Worm (Caenorhabditis elegans) whole organism, dauer: ENCODE data around the gene C53B7.2.

ENCODE experiments used
- unc-62 ChIP-seq: sonication (generic microtip); optimal IDR thresholded peaks from 2 replicates; lab custom pipeline; 2017; ENCODE audit warnings: missing biosample characterization, missing genetic modification reagents, missing genetic modification characterization

Gene C53B7.2

DNA sequence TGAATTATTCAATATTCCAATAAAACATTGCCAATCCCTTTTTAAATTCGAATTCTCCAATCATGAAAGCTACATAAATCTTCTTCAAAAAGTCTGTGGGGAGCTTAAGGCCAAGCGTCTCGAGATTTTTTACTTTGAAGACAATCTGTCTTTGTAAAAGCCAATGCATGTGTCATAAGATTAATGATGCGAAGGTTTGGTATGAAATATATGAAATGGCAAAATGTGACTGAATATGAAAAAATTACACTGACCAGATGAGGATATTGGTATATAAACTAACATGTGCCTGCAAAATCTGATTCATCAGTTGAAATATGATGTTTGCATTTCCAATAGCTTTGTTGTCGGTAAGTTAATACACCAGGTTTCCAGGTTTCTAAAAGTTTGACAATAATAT lies at the start of gene C53B7.2:
Gene C53B7.2 (plus strand): TSS at position 301 of the 400 bp plus-strand sequence.
- no peak for TF ChIP-seq unc-62

- no peak for TF ChIP-seq unc-62
These were observed 46.3 kb upstream of the C53B7.2 start, which contains the start of gene M03A8.3 for ce11 chrX:6799776-6800175. M03A8.3 (plus strand) TSS chrX:6800053.

- TF ChIP-seq unc-62: no peak
These were observed 44.5 kb upstream of the C53B7.2 start for ce11 chrX:6801546-6801945.

- TF ChIP-seq unc-62: no peak
These were observed 41.6 kb upstream of the C53B7.2 start for ce11 chrX:6804405-6804804.

- TF ChIP-seq unc-62: no peak
These were observed 41.2 kb upstream of the C53B7.2 start for ce11 chrX:6804857-6805256.

DNA sequence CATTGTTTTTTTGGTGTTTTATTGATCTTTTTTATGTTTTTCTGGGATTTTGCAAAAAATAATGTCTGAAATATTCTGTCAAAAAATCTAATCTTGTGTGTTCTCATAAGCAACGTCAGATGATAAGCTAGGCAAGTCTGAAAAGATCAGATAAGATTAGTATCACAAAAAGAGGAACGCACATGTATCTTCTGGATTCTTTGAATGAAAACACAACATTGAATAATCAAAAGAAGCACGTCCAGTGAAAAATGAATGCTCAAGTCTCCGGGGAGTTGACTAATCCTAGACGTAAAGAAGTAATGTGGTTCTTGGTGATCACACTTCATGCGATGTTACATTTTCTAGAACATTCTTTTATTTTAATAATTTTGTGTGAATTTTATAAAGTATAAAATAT lies 40.6 kb upstream of the C53B7.2 start:
- no peak for TF ChIP-seq unc-62

ce11 chrX:6806463-6806862 lies 39.6 kb upstream of the C53B7.2 start, which contains the start of gene atg-2:
atg-2 (plus strand) TSS chrX:6806763.
- TF ChIP-seq unc-62: no peak

DNA sequence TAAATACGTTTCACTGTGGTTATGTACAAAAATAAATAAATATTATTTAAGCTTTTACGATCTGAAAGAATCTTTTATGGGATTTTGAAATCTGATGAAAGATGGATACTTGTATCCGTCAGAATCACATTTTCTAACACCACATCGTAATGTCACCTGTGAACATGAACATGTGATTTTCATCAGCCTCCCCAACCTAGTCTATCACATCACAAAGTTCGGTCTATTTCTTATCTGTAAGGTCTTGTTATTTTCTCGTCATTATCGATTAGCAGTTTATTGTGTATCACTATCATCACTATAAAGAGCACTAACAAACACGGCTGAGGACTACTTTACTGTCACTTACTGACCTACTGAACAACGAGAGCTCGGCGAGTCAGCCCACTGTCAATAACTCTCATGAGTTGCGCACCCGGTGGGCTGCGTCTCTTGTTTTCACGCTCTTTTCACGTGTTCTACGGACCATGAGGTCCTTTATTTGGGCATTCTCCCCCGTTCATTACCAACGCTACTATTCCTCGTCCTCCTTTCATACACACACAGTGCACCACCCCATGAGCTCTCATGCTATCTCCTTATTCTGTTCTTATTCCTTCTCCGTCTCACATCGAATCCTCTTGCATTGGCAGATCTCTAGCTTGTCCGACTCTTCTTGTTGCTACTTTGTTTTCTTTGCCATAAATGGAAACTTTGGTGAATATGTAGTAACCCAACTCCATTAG lies 38.7 kb upstream of the C53B7.2 start:
- TF ChIP-seq unc-62: no peak

DNA sequence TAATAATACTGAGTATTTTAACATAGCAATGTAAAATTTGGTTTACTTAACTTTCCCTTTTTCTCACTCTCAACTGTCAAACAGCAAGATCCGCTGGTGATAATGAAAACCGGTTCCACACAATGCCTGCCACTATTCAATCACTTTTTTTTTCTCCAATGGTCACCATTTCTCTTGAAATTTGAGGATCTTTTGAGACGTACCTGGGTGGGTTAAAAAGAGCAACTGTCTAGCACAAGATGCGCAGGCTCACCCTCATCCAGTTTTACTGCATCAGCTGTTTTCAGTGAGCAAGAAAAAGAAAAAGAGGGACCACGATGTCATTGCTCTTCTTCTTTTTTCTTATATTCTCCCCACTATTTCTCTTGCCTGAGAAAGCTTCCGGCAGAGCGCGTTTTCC lies 37.8 kb upstream of the C53B7.2 start:
- no peak for TF ChIP-seq unc-62

ce11 chrX:6808640-6809039 lies 37.4 kb upstream of the C53B7.2 start:
- TF ChIP-seq unc-62: no peak

- TF ChIP-seq unc-62: no peak
These were observed 33.0 kb upstream of the C53B7.2 start for ce11 chrX:6813025-6813424.

DNA sequence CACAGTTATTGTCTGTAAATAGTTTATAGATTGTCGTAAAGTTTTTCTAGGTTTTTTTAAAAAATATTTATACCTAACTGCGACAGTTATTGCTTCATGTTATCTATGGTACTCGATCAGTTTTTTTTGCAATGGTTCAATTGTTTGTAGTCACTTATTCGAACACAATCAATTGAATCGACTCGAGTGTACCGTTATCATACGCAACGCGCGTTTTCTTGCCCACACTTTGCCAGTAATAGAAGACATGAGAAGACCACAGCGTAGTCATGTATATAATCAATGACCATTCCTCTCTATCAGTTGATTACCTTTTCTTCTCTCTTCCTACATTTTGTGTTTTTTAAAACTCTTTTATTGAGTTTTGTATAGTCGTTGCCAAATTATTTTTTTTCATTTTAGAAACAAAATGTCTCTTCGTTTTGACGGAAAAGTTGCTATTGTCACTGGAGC lies 28.0 kb upstream of the C53B7.2 start, which contains the start of gene dhs-28:
Gene dhs-28 (plus strand): TSS at position 403 of the 453 bp plus-strand sequence.
- TF ChIP-seq unc-62: no peak

DNA sequence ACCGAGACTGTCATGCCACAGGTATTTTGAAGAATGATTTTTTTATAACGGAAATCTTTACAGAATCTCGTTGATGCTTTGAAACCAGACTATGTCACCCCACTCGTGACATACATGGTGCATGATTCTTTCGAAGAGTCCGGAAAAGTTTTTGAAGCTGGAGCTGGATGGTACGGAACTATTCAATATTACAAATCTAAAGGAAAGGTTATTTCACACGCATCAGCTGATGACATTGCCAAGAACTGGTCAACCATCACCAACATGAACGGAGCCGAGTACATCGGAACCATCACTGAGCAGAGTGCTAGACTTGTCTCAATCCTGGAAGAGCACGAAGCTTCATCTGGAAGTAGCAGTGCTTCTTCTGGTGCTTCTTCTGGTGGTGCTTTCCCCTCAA lies 26.9 kb upstream of the C53B7.2 start:
- TF ChIP-seq unc-62: no peak

DNA sequence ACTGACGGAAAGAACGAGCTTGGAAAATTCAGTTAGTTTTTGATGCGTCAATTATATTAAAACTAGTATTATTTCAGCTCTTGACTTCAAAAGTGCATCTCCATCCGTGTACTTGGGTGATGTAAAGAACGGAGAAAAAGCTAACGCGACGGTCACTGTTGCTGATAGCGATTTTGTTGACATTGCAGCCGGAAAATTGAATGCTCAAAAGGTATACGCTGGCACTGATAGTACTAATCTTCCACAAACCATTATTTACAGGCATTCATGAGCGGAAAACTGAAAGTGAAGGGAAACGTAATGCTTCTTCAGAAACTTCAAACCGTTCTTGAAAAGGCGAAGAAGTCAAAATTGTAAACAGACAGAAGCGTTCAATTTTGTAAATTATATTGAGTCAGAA lies 26.4 kb upstream of the C53B7.2 start:
- no peak for TF ChIP-seq unc-62

- TF ChIP-seq unc-62: no peak
These were observed 23.5 kb upstream of the C53B7.2 start for ce11 chrX:6822552-6822951.

DNA sequence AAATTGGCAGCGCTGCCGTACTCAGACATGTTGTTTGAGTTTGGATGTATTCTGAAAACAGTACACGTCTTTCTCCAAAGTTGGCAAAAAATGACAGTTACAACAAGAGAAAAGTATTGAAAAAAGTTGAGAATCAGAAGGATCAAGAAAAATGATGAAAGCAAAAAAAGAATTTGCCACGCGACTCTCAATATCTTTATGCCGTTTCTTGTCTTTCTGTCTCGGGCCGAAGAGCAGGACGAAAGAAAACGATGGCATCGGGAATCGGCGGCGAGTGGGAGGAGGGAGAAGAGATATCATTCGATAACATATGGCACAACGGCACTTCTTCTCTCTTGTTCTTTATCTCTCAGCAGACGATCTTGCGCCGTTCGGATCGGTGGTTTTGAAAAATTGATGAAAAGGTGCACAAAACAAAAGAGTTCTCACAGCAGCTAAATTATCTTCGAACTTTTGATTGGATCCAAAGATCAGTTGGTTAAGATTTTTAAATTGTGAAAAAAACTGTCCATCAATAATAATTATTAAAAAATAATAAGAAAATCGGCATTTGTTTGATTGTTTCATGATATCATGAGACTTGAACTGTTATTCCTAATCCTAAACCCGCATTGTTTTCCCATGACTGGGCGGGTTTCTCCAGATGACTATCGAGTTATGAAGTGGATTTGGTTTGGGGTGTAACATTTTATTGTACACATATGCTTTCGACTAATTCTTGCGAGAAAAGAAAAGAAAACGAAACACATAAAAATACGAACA lies 22.6 kb upstream of the C53B7.2 start, which contains the start of gene gei-15:
Gene gei-15 (minus strand): TSS at position 51 of the 762 bp plus-strand sequence.
- TF ChIP-seq unc-62: no peak

DNA sequence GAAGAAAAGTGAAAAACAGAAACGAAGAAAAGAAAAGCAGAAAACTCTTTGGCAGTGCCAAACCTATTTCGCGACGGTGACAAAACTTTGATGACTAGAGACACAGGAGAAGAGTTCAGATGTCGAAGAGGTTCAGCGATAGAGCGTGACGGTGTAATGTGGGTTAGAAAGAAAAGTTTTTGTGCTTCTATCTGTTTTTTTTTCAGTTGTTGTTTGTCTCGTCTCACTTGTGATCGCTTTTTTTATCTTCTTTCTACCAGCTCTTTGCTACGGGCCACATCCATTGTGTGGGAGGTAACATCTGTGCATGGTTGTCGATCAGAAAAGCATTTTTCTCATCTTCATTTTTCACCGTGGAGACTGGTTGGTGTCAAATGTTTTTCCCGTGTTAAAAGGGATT lies 20.2 kb upstream of the C53B7.2 start, which contains the start of gene F41B4.1:
Gene F41B4.1 (minus strand): TSS at position 23 of the 400 bp plus-strand sequence.
- no peak for TF ChIP-seq unc-62

DNA sequence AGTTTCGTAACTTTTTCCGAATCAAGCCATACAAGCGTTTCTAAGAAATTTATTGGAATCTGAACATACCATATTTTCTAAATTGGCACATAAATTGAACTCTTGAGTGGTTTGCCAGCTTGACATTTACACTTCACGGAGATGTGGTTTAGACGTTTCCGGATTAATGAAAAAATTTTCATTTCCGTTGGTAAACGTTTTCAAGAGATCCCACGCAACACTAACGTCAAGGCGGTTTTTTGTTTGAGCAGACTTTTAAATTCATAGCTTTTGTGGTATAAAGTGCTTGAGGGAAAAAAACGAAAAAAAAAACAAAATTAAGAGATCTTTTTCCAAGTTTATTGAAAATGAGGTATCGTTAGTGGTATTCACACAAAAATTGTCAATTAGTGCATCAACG lies 10.9 kb upstream of the C53B7.2 start, which contains the start of gene F41B4.2:
Gene F41B4.2 (minus strand): TSS at position 101 of the 400 bp plus-strand sequence.
- no peak for TF ChIP-seq unc-62
